Worm (Caenorhabditis elegans) whole organism, L3 larva: ENCODE measurements around the gene T14B4.19.

ENCODE experiments used
- ZK546.5 ChIP-seq: sonication (generic microtip); optimal IDR thresholded peaks from 2 replicates; lab custom pipeline; 2017; ENCODE audit warnings: missing biosample characterization, missing genetic modification characterization
- ceh-9 ChIP-seq: sonication (generic microtip); optimal IDR thresholded peaks from 2 replicates; lab custom pipeline; 2018; ENCODE audit warnings: missing biosample characterization, missing genetic modification characterization
- elt-1 ChIP-seq: fragments of 150-350 bp; optimal IDR thresholded peaks from 2 replicates; lab custom pipeline; 2014; ENCODE audit warnings: missing biosample characterization, missing genetic modification characterization
- elt-2 ChIP-seq: sonication (generic microtip); optimal IDR thresholded peaks from 2 replicates; lab custom pipeline; 2016; ENCODE audit warnings: missing genetic modification reagents, mild to moderate bottlenecking, missing genetic modification characterization, missing compliant biosample characterization
- fos-1 ChIP-seq: fragments of 150-350 bp; optimal IDR thresholded peaks from 2 replicates; lab custom pipeline; 2014; ENCODE audit warnings: missing biosample characterization, missing genetic modification characterization
- jun-1 ChIP-seq: fragments of 150-350 bp; optimal IDR thresholded peaks from 2 replicates; lab custom pipeline; 2014; ENCODE audit warnings: missing biosample characterization, missing genetic modification reagents, missing genetic modification characterization
- lin-39 ChIP-seq: fragments of 150-350 bp; optimal IDR thresholded peaks from 2 replicates; lab custom pipeline; 2018; ENCODE audit warnings: missing biosample characterization, missing genetic modification reagents, missing genetic modification characterization
- nhr-11 ChIP-seq: fragments of 150-350 bp; optimal IDR thresholded peaks from 2 replicates; lab custom pipeline; 2014; ENCODE audit warnings: missing biosample characterization, missing genetic modification characterization
- nhr-76 ChIP-seq: fragments of 150-350 bp; sonication (generic microtip); optimal IDR thresholded peaks from 5 replicates; lab custom pipeline; 2014; ENCODE audit warnings: missing biosample characterization, missing genetic modification characterization
- nhr-77 ChIP-seq: fragments of 150-350 bp; optimal IDR thresholded peaks from 2 replicates; lab custom pipeline; 2014; ENCODE audit warnings: missing biosample characterization, missing genetic modification characterization
- pha-4 ChIP-seq: fragments of 150-350 bp; optimal IDR thresholded peaks from 2 replicates; lab custom pipeline; 2014; ENCODE audit warnings: missing biosample characterization, missing genetic modification reagents, missing genetic modification characterization
- tbx-2 ChIP-seq: sonication (generic microtip); optimal IDR thresholded peaks from 2 replicates; lab custom pipeline; 2016; ENCODE audit warnings: mild to moderate bottlenecking, missing genetic modification characterization, missing compliant biosample characterization

DNA sequence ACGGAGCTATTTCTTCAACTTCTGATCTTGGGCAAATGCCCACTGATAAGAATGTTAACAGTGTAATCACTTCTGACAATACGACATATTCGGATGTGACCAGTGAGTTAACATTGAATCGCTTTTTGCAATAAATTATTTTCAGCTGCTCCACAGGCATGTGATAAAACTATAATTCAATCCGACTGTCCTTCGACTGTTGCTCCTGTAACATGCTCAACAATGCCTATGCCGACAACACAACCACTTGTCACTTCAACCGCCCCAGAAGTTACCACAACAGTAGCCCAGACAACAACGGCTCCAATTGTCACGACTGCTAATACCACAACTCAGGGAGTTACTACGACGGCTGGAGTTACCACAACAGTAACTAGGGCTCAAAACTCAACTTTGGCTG is 45.2 kb downstream of the T14B4.19 start:
- TF ChIP-seq ZK546.5 (tag; lab: Kevin White, UChicago) (no peak), jun-1 (tag; lab: Kevin White, UChicago) (no peak), nhr-11 (tag; lab: Kevin White, UChicago) (no peak), elt-2 (tag; lab: Kevin White, UChicago) (no peak), tbx-2 (tag; lab: Kevin White, UChicago) (no peak), nhr-76 (tag; lab: Kevin White, UChicago) (no peak), pha-4 (tag; lab: Kevin White, UChicago) (no peak), elt-1 (no peak), lin-39 (tag; lab: Kevin White, UChicago) (no peak), fos-1 (tag; lab: Kevin White, UChicago) (no peak), nhr-77 (tag; lab: Kevin White, UChicago) (no peak), ceh-9 (tag; lab: Kevin White, UChicago) (no peak)
